Worm (Caenorhabditis elegans) whole organism, young adult: Measurements from ENCODE around the gene vps-52.

Experiments used
- F37B4.10 ChIP-seq: fragments of 200-800 bp; sonication (Bioruptor generic); IDR thresholded peaks from 2 replicates; pipeline ENCODE4 v1.3.6; 2022; ENCODE audit warnings: missing genetic modification characterization, missing compliant biosample characterization
- K11D2.4 ChIP-seq: fragments of 200-800 bp; sonication (Bioruptor generic); IDR thresholded peaks from 2 replicates; pipeline ENCODE4 v1.3.6; 2022; ENCODE audit warnings: missing genetic modification reagents, missing genetic modification characterization, missing compliant biosample characterization
- Y53F4B.3 ChIP-seq: fragments of 200-800 bp; sonication (Bioruptor generic); IDR thresholded peaks from 2 replicates; pipeline ENCODE4 v1.3.6; 2022; ENCODE audit warnings: missing genetic modification reagents, missing genetic modification characterization, missing compliant biosample characterization
- attf-5 ChIP-seq: fragments of 200-800 bp; sonication (Bioruptor generic); optimal IDR thresholded peaks from 2 replicates; lab custom pipeline; 2018; ENCODE audit warnings: mild to moderate bottlenecking, missing genetic modification characterization, missing compliant biosample characterization
- hlh-12 ChIP-seq: sonication (generic microtip); optimal IDR thresholded peaks from 2 replicates; lab custom pipeline; 2016; ENCODE audit warnings: missing genetic modification characterization, missing compliant biosample characterization
- lsy-27 ChIP-seq: sonication (generic microtip); optimal IDR thresholded peaks from 2 replicates; lab custom pipeline; 2017; ENCODE audit warnings: missing genetic modification characterization, mild to moderate bottlenecking, missing compliant biosample characterization, antibody characterized with exemption, missing genotype, borderline replicate concordance; ENCODE audit not compliant: insufficient read depth
- sdz-38 ChIP-seq: sonication (generic microtip); optimal IDR thresholded peaks from 2 replicates; lab custom pipeline; 2016; ENCODE audit warnings: missing genotype, missing genetic modification characterization, missing compliant biosample characterization

DNA sequence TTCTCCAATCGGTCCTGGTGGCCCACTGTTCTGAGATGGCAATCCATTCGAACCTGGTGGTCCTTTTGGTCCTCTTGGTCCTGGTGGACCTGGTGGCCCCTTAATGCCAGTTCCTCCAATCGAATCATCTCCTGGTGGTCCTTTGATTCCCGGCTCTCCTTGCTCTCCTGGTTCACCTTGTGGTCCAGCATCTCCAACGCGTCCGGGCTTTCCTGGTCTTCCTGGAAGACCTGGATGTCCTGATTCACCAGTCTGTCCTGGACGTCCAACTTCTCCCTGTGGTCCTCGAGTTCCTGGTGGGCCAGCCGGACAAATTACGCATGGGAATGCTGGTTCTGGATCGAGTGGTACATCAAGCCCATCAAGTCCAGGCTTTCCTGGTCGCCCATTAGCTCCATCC is 28.3 kb upstream of the vps-52 start:
- TF ChIP-seq F37B4.10 (GFP tag; lab: Robert Waterston, UW) (no peak), Y53F4B.3 (GFP tag; lab: Robert Waterston, UW) (no peak), sdz-38 (no peak), lsy-27 (tag; lab: Kevin White, UChicago) (no peak), hlh-12 (tag; lab: Kevin White, UChicago) (no peak), attf-5 (no peak), K11D2.4 (GFP tag; lab: Robert Waterston, UW) (no peak)
